Worm (Caenorhabditis elegans) whole organism, late embryonic: ENCODE data around the gene mrp-5.

Source experiments
- C08G9.2 ChIP-seq: sonication (generic microtip); optimal IDR thresholded peaks from 2 replicates; lab custom pipeline; 2016; ENCODE audit warnings: mild to moderate bottlenecking, missing genetic modification characterization, moderate library complexity, missing compliant biosample characterization
- C38D4.7 ChIP-seq: fragments of 200-800 bp; sonication (Bioruptor generic); optimal IDR thresholded peaks from 2 replicates; lab custom pipeline; 2018; ENCODE audit warnings: mild to moderate bottlenecking, missing genetic modification characterization, moderate library complexity, missing compliant biosample characterization
- F13H6.1 ChIP-seq: sonication (generic microtip); optimal IDR thresholded peaks from 2 replicates; lab custom pipeline; 2016; ENCODE audit warnings: missing genetic modification characterization, missing compliant biosample characterization
- K02D7.2 ChIP-seq: sonication (generic microtip); optimal IDR thresholded peaks from 2 replicates; lab custom pipeline; 2017; ENCODE audit warnings: mild to moderate bottlenecking, missing genetic modification characterization, missing compliant biosample characterization
- T23F11.4 ChIP-seq: fragments of 200-800 bp; sonication (Bioruptor generic); optimal IDR thresholded peaks from 2 replicates; lab custom pipeline; 2018; ENCODE audit warnings: mild to moderate bottlenecking, missing genetic modification characterization, missing compliant biosample characterization
- ceh-14 ChIP-seq: sonication (generic microtip); optimal IDR thresholded peaks from 2 replicates; lab custom pipeline; 2016; ENCODE audit warnings: missing genotype, missing genetic modification characterization, missing compliant biosample characterization
- ceh-18 ChIP-seq: sonication (generic microtip); optimal IDR thresholded peaks from 2 replicates; lab custom pipeline; 2016; ENCODE audit warnings: missing genetic modification characterization, missing compliant biosample characterization
- ceh-2 ChIP-seq: sonication (generic microtip); optimal IDR thresholded peaks from 2 replicates; lab custom pipeline; 2016; ENCODE audit warnings: missing genotype, missing genetic modification characterization, missing compliant biosample characterization
- ceh-24 ChIP-seq: sonication (generic microtip); optimal IDR thresholded peaks from 2 replicates; lab custom pipeline; 2016; ENCODE audit warnings: mild to moderate bottlenecking, missing genetic modification characterization, missing compliant biosample characterization
- ceh-30 ChIP-seq: fragments of 150-350 bp; optimal IDR thresholded peaks from 2 replicates; lab custom pipeline; 2014; ENCODE audit warnings: missing biosample characterization, missing genetic modification characterization
- ceh-48 ChIP-seq: sonication (generic microtip); optimal IDR thresholded peaks from 2 replicates; lab custom pipeline; 2016; ENCODE audit warnings: missing genetic modification characterization, inconsistent platforms, missing compliant biosample characterization
- ceh-9 ChIP-seq: sonication (generic microtip); optimal IDR thresholded peaks from 2 replicates; lab custom pipeline; 2016; ENCODE audit warnings: mild to moderate bottlenecking, missing genetic modification characterization, inconsistent platforms, missing compliant biosample characterization
- dve-1 ChIP-seq: sonication (generic microtip); optimal IDR thresholded peaks from 2 replicates; lab custom pipeline; 2017; ENCODE audit warnings: antibody characterized with exemption, mild to moderate bottlenecking, missing genetic modification characterization, missing compliant biosample characterization
- elt-2 ChIP-seq: sonication (generic microtip); optimal IDR thresholded peaks from 2 replicates; lab custom pipeline; 2016; ENCODE audit warnings: missing genetic modification reagents, missing genetic modification characterization, missing compliant biosample characterization
- fkh-6 ChIP-seq: sonication (generic microtip); optimal IDR thresholded peaks from 2 replicates; lab custom pipeline; 2016; ENCODE audit warnings: missing genetic modification characterization, missing compliant biosample characterization
- hlh-30 ChIP-seq: sonication (generic microtip); optimal IDR thresholded peaks from 2 replicates; lab custom pipeline; 2017; ENCODE audit warnings: antibody characterized with exemption, missing genetic modification characterization, missing compliant biosample characterization; ENCODE audit not compliant: insufficient read depth
- hlh-8 ChIP-seq: sonication (generic microtip); optimal IDR thresholded peaks from 2 replicates; lab custom pipeline; 2016; ENCODE audit warnings: missing genotype, missing genetic modification characterization, missing compliant biosample characterization
- lim-6 ChIP-seq: sonication (generic microtip); optimal IDR thresholded peaks from 2 replicates; lab custom pipeline; 2016; ENCODE audit warnings: missing genetic modification characterization, missing compliant biosample characterization
- mec-3 ChIP-seq: sonication (generic microtip); optimal IDR thresholded peaks from 2 replicates; lab custom pipeline; 2016; ENCODE audit warnings: borderline replicate concordance, missing genetic modification characterization, missing compliant biosample characterization
- nfya-1 ChIP-seq: sonication (generic microtip); optimal IDR thresholded peaks from 2 replicates; lab custom pipeline; 2017; ENCODE audit warnings: missing genetic modification characterization, mild to moderate bottlenecking, missing compliant biosample characterization, antibody characterized with exemption, moderate library complexity
- nhr-232 ChIP-seq: sonication (generic microtip); optimal IDR thresholded peaks from 2 replicates; lab custom pipeline; 2016; ENCODE audit warnings: missing genetic modification characterization, missing compliant biosample characterization
- odd-2 ChIP-seq: sonication (generic microtip); optimal IDR thresholded peaks from 2 replicates; lab custom pipeline; 2017; ENCODE audit warnings: antibody characterized with exemption, mild to moderate bottlenecking, missing genetic modification characterization, missing compliant biosample characterization
- pag-3 ChIP-seq: sonication (generic microtip); optimal IDR thresholded peaks from 2 replicates; lab custom pipeline; 2016; ENCODE audit warnings: missing compliant biosample characterization, missing genetic modification characterization, borderline replicate concordance
- pat-9 ChIP-seq: fragments of 200-800 bp; sonication (Bioruptor generic); optimal IDR thresholded peaks from 2 replicates; lab custom pipeline; 2018; ENCODE audit warnings: mild to moderate bottlenecking, missing genetic modification characterization, moderate library complexity, missing compliant biosample characterization
- pax-1 ChIP-seq: fragments of 150-350 bp; optimal IDR thresholded peaks from 2 replicates; lab custom pipeline; 2014; ENCODE audit warnings: missing biosample characterization, missing genetic modification characterization
- pha-2 ChIP-seq: sonication (generic microtip); optimal IDR thresholded peaks from 2 replicates; lab custom pipeline; 2017; ENCODE audit warnings: mild to moderate bottlenecking, missing genetic modification characterization, missing compliant biosample characterization
- pha-4 ChIP-seq: fragments of 150-350 bp; optimal IDR thresholded peaks from 2 replicates; lab custom pipeline; 2018; ENCODE audit warnings: missing biosample characterization, missing genetic modification reagents, missing genetic modification characterization
- pqm-1 ChIP-seq: sonication (generic microtip); optimal IDR thresholded peaks from 2 replicates; lab custom pipeline; 2016; ENCODE audit warnings: missing genetic modification characterization, missing compliant biosample characterization
- ref-2 ChIP-seq: sonication (generic microtip); optimal IDR thresholded peaks from 2 replicates; lab custom pipeline; 2016; ENCODE audit warnings: missing genetic modification characterization, missing compliant biosample characterization
- rnt-1 ChIP-seq: sonication (generic microtip); optimal IDR thresholded peaks from 2 replicates; lab custom pipeline; 2016; ENCODE audit warnings: missing genetic modification characterization, missing compliant biosample characterization
- sdc-2 ChIP-seq: sonication (generic microtip); optimal IDR thresholded peaks from 2 replicates; lab custom pipeline; 2016; ENCODE audit warnings: missing genotype, missing genetic modification characterization, missing compliant biosample characterization
- sox-2 ChIP-seq: fragments of 200-800 bp; sonication (Bioruptor generic); IDR thresholded peaks from 2 replicates; pipeline ENCODE4 v1.3.6; 2022; ENCODE audit warnings: missing genetic modification reagents, missing genetic modification characterization, missing compliant biosample characterization
- syd-9 ChIP-seq: sonication (generic microtip); optimal IDR thresholded peaks from 2 replicates; lab custom pipeline; 2016; ENCODE audit warnings: mild to moderate bottlenecking, missing genetic modification characterization, moderate library complexity, missing compliant biosample characterization
- tbx-2 ChIP-seq: sonication (generic microtip); optimal IDR thresholded peaks from 2 replicates; lab custom pipeline; 2016; ENCODE audit warnings: missing genetic modification characterization, missing compliant biosample characterization
- unc-3 ChIP-seq, 2 experiments: fragments of 200-800 bp in 1 of 2; sonication (Bioruptor generic) in 1 of 2; sonication (generic microtip) in 1 of 2; conservative IDR thresholded peaks in 1 of 2; optimal IDR thresholded peaks in 1 of 2; 2 replicates each; pipeline versions ENCODE4 v1.3.6 to Lab custom; 2016 to 2022; ENCODE audit warnings: missing compliant biosample characterization in 2 of 2, missing genetic modification characterization in 2 of 2, missing genetic modification reagents in 1 of 2
- unc-42 ChIP-seq: sonication (generic microtip); optimal IDR thresholded peaks from 2 replicates; lab custom pipeline; 2016; ENCODE audit warnings: missing genotype, missing genetic modification characterization, missing compliant biosample characterization
- unc-55 ChIP-seq: sonication (generic microtip); optimal IDR thresholded peaks from 2 replicates; lab custom pipeline; 2017; ENCODE audit warnings: missing biosample characterization, missing genetic modification reagents, missing genetic modification characterization
- unc-86 ChIP-seq: sonication (generic microtip); optimal IDR thresholded peaks from 2 replicates; lab custom pipeline; 2016; ENCODE audit warnings: missing genetic modification characterization, missing compliant biosample characterization
- zip-5 ChIP-seq: sonication (generic microtip); optimal IDR thresholded peaks from 2 replicates; lab custom pipeline; 2016; ENCODE audit warnings: missing genetic modification characterization, missing compliant biosample characterization
- ztf-16 ChIP-seq: sonication (generic microtip); optimal IDR thresholded peaks from 2 replicates; lab custom pipeline; 2017; ENCODE audit warnings: missing genetic modification characterization, missing compliant biosample characterization

The mrp-5 gene

DNA sequence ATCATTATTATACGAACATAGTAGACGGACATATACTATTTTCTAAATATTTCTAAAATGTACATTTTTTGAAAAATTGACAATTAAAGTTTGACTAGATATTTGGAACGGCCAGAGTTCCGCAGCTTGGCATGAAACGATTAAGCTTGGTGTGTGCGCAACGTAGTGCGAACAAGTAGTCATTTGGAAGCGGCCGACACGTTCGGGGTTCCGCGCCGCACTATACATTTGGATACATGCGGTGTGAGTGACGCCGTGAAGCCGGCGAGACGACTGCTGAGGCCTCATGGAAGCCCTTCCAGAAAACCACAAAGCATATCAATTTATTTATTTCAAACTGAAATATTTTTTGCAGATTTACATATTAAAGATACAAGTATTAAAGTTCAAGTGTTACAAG lies 7.9 kb downstream of the mrp-5 start:
- TF ChIP-seq ref-2 (tag; lab: Kevin White, UChicago) (no peak), ceh-9 (no peak), T23F11.4 (no peak), ceh-18 (no peak), nfya-1 (tag; lab: Kevin White, UChicago) (no peak), elt-2 (no peak), pag-3 (tag; lab: Kevin White, UChicago) (no peak), pax-1 (tag; lab: Kevin White, UChicago) (no peak), syd-9 (tag; lab: Kevin White, UChicago) (no peak), C38D4.7 (GFP tag; lab: Kevin White, UChicago) (no peak), sdc-2 (tag; lab: Kevin White, UChicago) (no peak), zip-5 (tag; lab: Kevin White, UChicago) (no peak)

- no peak for TF ChIP-seq pha-2 (tag; lab: Kevin White, UChicago)
- TF ChIP-seq ceh-24: no peak
- no peak for TF ChIP-seq nhr-232 (tag; lab: Kevin White, UChicago)
- TF ChIP-seq ceh-48 (tag; lab: Kevin White, UChicago): no peak
- no peak for TF ChIP-seq C08G9.2 (tag; lab: Kevin White, UChicago)
- TF ChIP-seq sox-2 (GFP tag; lab: Robert Waterston, UW): no peak
- TF ChIP-seq ceh-14 (tag; lab: Kevin White, UChicago): no peak
- TF ChIP-seq unc-55 (GFP tag; lab: Kevin White, UChicago): no peak
- no peak for TF ChIP-seq tbx-2 (tag; lab: Kevin White, UChicago)
- no peak for TF ChIP-seq unc-42 (tag; lab: Kevin White, UChicago)
- no peak for TF ChIP-seq K02D7.2 (tag; lab: Kevin White, UChicago)
- no peak for TF ChIP-seq F13H6.1 (tag; lab: Kevin White, UChicago)
- TF ChIP-seq odd-2: no peak
These were observed 14.7 kb downstream of the mrp-5 start for ce11 chrX:14931443-14931842.

- no peak for TF ChIP-seq C38D4.7 (GFP tag; lab: Kevin White, UChicago)
- TF ChIP-seq rnt-1 (tag; lab: Kevin White, UChicago): no peak
- no peak for TF ChIP-seq pha-2 (tag; lab: Kevin White, UChicago)
- no peak for TF ChIP-seq hlh-8 (tag; lab: Kevin White, UChicago)
- TF ChIP-seq ceh-30 (tag; lab: Kevin White, UChicago): no peak
- no peak for TF ChIP-seq lim-6 (tag; lab: Kevin White, UChicago)
- TF ChIP-seq odd-2: no peak
- TF ChIP-seq tbx-2 (tag; lab: Kevin White, UChicago): no peak
- TF ChIP-seq ceh-24: no peak
- no peak for TF ChIP-seq ztf-16 (tag; lab: Kevin White, UChicago)
- no peak for TF ChIP-seq nhr-232 (tag; lab: Kevin White, UChicago)
- TF ChIP-seq fkh-6 (tag; lab: Kevin White, UChicago): no peak
- no peak for TF ChIP-seq mec-3
- TF ChIP-seq pat-9 (tag; lab: Kevin White, UChicago): no peak
- no peak for TF ChIP-seq ceh-2 (tag; lab: Kevin White, UChicago)
- no peak for TF ChIP-seq dve-1
- TF ChIP-seq pqm-1 (tag; lab: Kevin White, UChicago): no peak
- no peak for TF ChIP-seq unc-86 (tag; lab: Kevin White, UChicago)
These were observed 16.6 kb downstream of the mrp-5 start for ce11 chrX:14929512-14929911.

ce11 chrX:14928854-14929253 lies 17.3 kb downstream of the mrp-5 start, which contains the start of gene ntr-2:
ntr-2 (minus strand) TSS chrX:14928954.
- TF ChIP-seq tbx-2 (tag; lab: Kevin White, UChicago) (no peak), ceh-18 (no peak), hlh-30 (tag; lab: Kevin White, UChicago) (no peak), unc-86 (tag; lab: Kevin White, UChicago) (no peak), unc-3 (GFP tag; conservative IDR thresholded peaks at IDR 0.05; lab: Robert Waterston, UW) (no peak), unc-3 (tag; optimal IDR thresholded peaks at IDR 0.05; lab: Kevin White, UChicago) (no peak), pha-4 (tag; lab: Kevin White, UChicago) (no peak)
